Worm (Caenorhabditis elegans) whole organism, early embryonic: ENCODE results near the gene mdf-1.

Source experiments
- B0310.2 ChIP-seq: sonication (generic microtip); optimal IDR thresholded peaks from 2 replicates; lab custom pipeline; 2016; ENCODE audit warnings: mild to moderate bottlenecking, missing genetic modification characterization, missing compliant biosample characterization
- aly-1 ChIP-seq: sonication (generic microtip); optimal IDR thresholded peaks from 2 replicates; lab custom pipeline; 2016; ENCODE audit warnings: missing genetic modification characterization, missing compliant biosample characterization
- ama-1 ChIP-seq: fragments of 150-350 bp; optimal IDR thresholded peaks from 2 replicates; lab custom pipeline; 2014
- flt-1 ChIP-seq: fragments of 200-800 bp; sonication (Bioruptor generic); IDR thresholded peaks from 2 replicates; pipeline ENCODE4 v1.3.6; 2022; ENCODE audit warnings: missing genetic modification characterization, missing compliant biosample characterization
- hmbx-1 ChIP-seq: sonication (generic microtip); optimal IDR thresholded peaks from 2 replicates; lab custom pipeline; 2016; ENCODE audit warnings: mild to moderate bottlenecking, missing genetic modification characterization, missing compliant biosample characterization
- sea-1 ChIP-seq: fragments of 200-800 bp; sonication (Bioruptor generic); conservative IDR thresholded peaks from 2 replicates; pipeline ENCODE4 v1.3.6; 2022; ENCODE audit warnings: missing genetic modification characterization, missing compliant biosample characterization

ce11 chrV:9513590-9513989 lies 30.4 kb downstream of the mdf-1 start, which contains the start of gene eif-2Bdelta:
- TF ChIP-seq ama-1 (no peak), flt-1 (GFP tag; lab: Robert Waterston, UW) (no peak), sea-1 (GFP tag; lab: Robert Waterston, UW) (no peak), hmbx-1 (tag; lab: Kevin White, UChicago) (no peak), aly-1 (tag; lab: Kevin White, UChicago) (no peak), B0310.2 (tag; lab: Kevin White, UChicago) (no peak)
